Worm (Caenorhabditis elegans) whole organism, young adult: Measurements from ENCODE around the gene F52E1.14.

ENCODE experiments used
- B0336.3 ChIP-seq: fragments of 200-800 bp; sonication (Bioruptor generic); IDR thresholded peaks from 2 replicates; pipeline ENCODE4 v1.3.6; 2022; ENCODE audit warnings: missing genetic modification characterization, missing compliant biosample characterization
- F49E8.2 ChIP-seq: sonication (generic microtip); optimal IDR thresholded peaks from 3 replicates; lab custom pipeline; 2017; ENCODE audit warnings: missing genetic modification characterization, mild to moderate bottlenecking, missing compliant biosample characterization, antibody characterized with exemption, moderate library complexity; ENCODE audit not compliant: insufficient read depth
- T26A5.8 ChIP-seq: sonication (generic microtip); optimal IDR thresholded peaks from 2 replicates; lab custom pipeline; 2016; ENCODE audit warnings: missing genetic modification characterization, missing compliant biosample characterization
- akir-1 ChIP-seq: fragments of 200-800 bp; sonication (Bioruptor generic); optimal IDR thresholded peaks from 2 replicates; lab custom pipeline; 2018; ENCODE audit warnings: mild to moderate bottlenecking, missing genetic modification characterization, moderate library complexity, missing compliant biosample characterization
- ccch-3 ChIP-seq: fragments of 200-800 bp; sonication (Bioruptor generic); optimal IDR thresholded peaks from 2 replicates; lab custom pipeline; 2018; ENCODE audit warnings: mild to moderate bottlenecking, missing genetic modification characterization, missing compliant biosample characterization
- ets-4 ChIP-seq: fragments of 200-800 bp; sonication (Bioruptor generic); optimal IDR thresholded peaks from 2 replicates; lab custom pipeline; 2018; ENCODE audit warnings: mild to moderate bottlenecking, missing genetic modification characterization, missing compliant biosample characterization
- lin-40 ChIP-seq: sonication (generic microtip); optimal IDR thresholded peaks from 2 replicates; lab custom pipeline; 2016; ENCODE audit warnings: missing genetic modification characterization, mild to moderate bottlenecking, missing compliant biosample characterization, missing genotype, missing genetic modification reagents
- madf-6 ChIP-seq: fragments of 200-800 bp; sonication (Bioruptor generic); IDR thresholded peaks from 2 replicates; pipeline ENCODE4 v1.3.6; 2022; ENCODE audit warnings: missing genetic modification reagents, missing genetic modification characterization, missing compliant biosample characterization
- mxl-1 ChIP-seq: sonication (generic microtip); optimal IDR thresholded peaks from 2 replicates; lab custom pipeline; 2016; ENCODE audit warnings: missing genetic modification characterization, missing compliant biosample characterization
- rcor-1 ChIP-seq: fragments of 200-800 bp; sonication (Bioruptor generic); IDR thresholded peaks from 2 replicates; pipeline ENCODE4 v1.3.6; 2022; ENCODE audit warnings: missing genetic modification reagents, missing genetic modification characterization, missing compliant biosample characterization
- tlf-1 ChIP-seq: fragments of 200-800 bp; sonication (Bioruptor generic); optimal IDR thresholded peaks from 2 replicates; lab custom pipeline; 2018; ENCODE audit warnings: mild to moderate bottlenecking, missing genetic modification characterization, missing compliant biosample characterization
- unc-62 ChIP-seq: fragments of 150-350 bp; optimal IDR thresholded peaks from 2 replicates; lab custom pipeline; 2014; ENCODE audit warnings: missing biosample characterization, missing genetic modification reagents, missing genetic modification characterization
- ztf-18 ChIP-seq: sonication (generic microtip); optimal IDR thresholded peaks from 2 replicates; lab custom pipeline; 2016; ENCODE audit warnings: missing genotype, mild to moderate bottlenecking, missing genetic modification characterization, missing compliant biosample characterization

DNA sequence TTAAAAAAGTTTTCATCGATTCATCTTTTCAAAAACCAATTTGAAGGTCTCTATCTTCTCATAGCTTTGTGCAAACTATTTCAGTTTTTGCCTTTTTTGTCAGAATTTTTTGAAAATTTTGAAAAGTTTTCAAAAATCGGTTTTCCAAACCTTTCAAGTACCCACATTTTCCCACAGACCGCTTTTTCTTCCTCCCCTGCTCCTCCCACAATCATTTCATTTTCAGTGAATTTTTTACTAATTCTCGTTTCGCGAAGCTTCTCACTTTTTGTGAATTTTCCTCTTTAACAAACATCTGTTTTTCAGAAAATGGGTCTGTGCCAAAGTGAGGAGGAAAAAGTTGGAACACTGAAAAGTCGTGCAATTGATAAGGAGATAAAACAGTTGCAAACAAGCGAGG, 13.0 kb upstream of the F52E1.14 start, which contains the start of gene gpa-2:
- no peak for TF ChIP-seq ets-4 (GFP tag; lab: Kevin White, UChicago)
- TF ChIP-seq mxl-1 (tag; lab: Kevin White, UChicago), result no peak
- no peak for TF ChIP-seq lin-40 (tag; lab: Kevin White, UChicago)
- no peak for TF ChIP-seq akir-1 (GFP tag; lab: Kevin White, UChicago)
- no peak for TF ChIP-seq ccch-3 (GFP tag; lab: Kevin White, UChicago)
- TF ChIP-seq madf-6 (GFP tag; lab: Robert Waterston, UW), result no peak
- TF ChIP-seq B0336.3 (GFP tag; lab: Robert Waterston, UW), result no peak
- no peak for TF ChIP-seq unc-62 (GFP tag; lab: Kevin White, UChicago)
- TF ChIP-seq T26A5.8 (tag; lab: Kevin White, UChicago), result no peak
- no peak for TF ChIP-seq rcor-1 (GFP tag; lab: Robert Waterston, UW)
- no peak for TF ChIP-seq ztf-18 (tag; lab: Kevin White, UChicago)
- TF ChIP-seq F49E8.2 (tag; lab: Kevin White, UChicago), result no peak
- no peak for TF ChIP-seq tlf-1 (GFP tag; lab: Kevin White, UChicago)
